Fruit fly (Drosophila melanogaster): ENCODE data around the gene Tom20.

DNA sequence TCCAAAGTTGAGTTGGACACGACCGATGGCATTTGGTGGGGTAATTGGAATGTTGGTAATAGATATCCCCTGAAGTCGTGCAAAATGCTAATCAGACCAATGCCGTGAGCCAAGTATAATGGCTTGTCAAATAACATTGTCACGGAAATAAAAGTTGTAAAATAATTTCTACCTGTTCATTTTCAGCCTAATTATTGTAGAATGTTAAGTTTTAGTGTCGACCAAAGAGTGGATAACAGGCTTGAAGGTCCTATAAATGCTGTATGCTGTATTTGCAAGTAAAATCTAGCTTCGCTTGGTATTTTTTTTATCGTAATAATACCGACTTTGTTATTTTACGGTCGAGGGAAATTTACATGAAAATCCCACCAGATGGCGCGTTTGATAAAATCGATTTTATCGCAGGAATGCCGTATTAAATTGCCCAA lies 4.0 kb downstream of the Tom20 start:
- TF ChIP-seq CG31627 (GFP tag; optimal IDR thresholded peaks at IDR 0.05) (no peak), Hr39 (GFP tag; optimal IDR thresholded peaks at IDR 0.05) (no peak)
